Worm (Caenorhabditis elegans) whole organism, late embryonic: ENCODE data around the gene T05B4.8.

Source experiments
- hlh-13 ChIP-seq: fragments of 200-800 bp; sonication (Bioruptor generic); optimal IDR thresholded peaks from 2 replicates; lab custom pipeline; 2018; ENCODE audit warnings: mild to moderate bottlenecking, missing genetic modification characterization, missing compliant biosample characterization
- hlh-6 ChIP-seq: sonication (generic microtip); optimal IDR thresholded peaks from 2 replicates; lab custom pipeline; 2016; ENCODE audit warnings: missing genotype, missing genetic modification characterization, missing compliant biosample characterization
- nfya-1 ChIP-seq: sonication (generic microtip); optimal IDR thresholded peaks from 2 replicates; lab custom pipeline; 2017; ENCODE audit warnings: missing genetic modification characterization, mild to moderate bottlenecking, missing compliant biosample characterization, antibody characterized with exemption, moderate library complexity

- TF ChIP-seq nfya-1 (no peak), hlh-13 (GFP tag; lab: Kevin White, UChicago) (no peak), hlh-6 (tag; lab: Kevin White, UChicago) (no peak)
These were observed 41.3 kb upstream of the T05B4.8 start for ce11 chrV:4157291-4157690.
